Worm (Caenorhabditis elegans): Measurements from ENCODE around the gene C24B9.3.

DNA sequence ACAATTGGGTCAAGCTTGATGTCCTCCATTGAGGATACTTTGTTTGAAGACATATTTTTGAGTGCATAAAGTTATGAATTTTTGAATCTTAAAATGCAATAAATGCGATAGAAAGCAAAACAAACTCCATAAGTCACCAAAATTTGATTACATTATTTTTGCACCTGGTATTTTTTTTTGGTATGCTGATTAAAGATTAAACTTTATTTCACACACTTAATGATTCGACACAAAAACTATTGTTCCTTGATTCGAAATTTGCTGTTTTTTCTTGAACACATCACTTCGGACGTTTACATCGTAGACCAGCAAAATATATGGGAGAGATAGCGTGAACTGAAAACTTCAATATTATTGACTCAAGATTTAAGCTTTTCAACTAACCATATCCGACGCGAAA lies 28.8 kb upstream of the C24B9.3 start, which contains the start of gene srg-61:
- no peak for TF ChIP-seq flt-1 (GFP tag; IDR thresholded peaks at IDR 0.05)
- no peak for TF ChIP-seq ceh-36 (tag; optimal IDR thresholded peaks at IDR 0.05)
- no peak for TF ChIP-seq aly-1 (tag; optimal IDR thresholded peaks at IDR 0.05)
- TF ChIP-seq tbx-11 (GFP tag; IDR thresholded peaks at IDR 0.05): no peak
- TF ChIP-seq ama-1 (optimal IDR thresholded peaks at IDR 0.05): no peak
- no peak for TF ChIP-seq sea-1 (GFP tag; conservative IDR thresholded peaks at IDR 0.05)
- no peak for TF ChIP-seq ets-7 (tag; optimal IDR thresholded peaks at IDR 0.05)
- TF ChIP-seq ceh-13 (GFP tag; optimal IDR thresholded peaks at IDR 0.05): no peak
- no peak for TF ChIP-seq tbx-37 (GFP tag; conservative IDR thresholded peaks at IDR 0.05)
- TF ChIP-seq B0310.2 (tag; optimal IDR thresholded peaks at IDR 0.05): no peak
- TF ChIP-seq F13C5.2 (tag; optimal IDR thresholded peaks at IDR 0.05): no peak
- no peak for TF ChIP-seq hnd-1 (tag; optimal IDR thresholded peaks at IDR 0.05)
- TF ChIP-seq scrt-1 (GFP tag; IDR thresholded peaks at IDR 0.05): no peak
- TF ChIP-seq hmbx-1 (tag; optimal IDR thresholded peaks at IDR 0.05): no peak

Data from whole organism, early embryonic.